Worm (Caenorhabditis elegans) whole organism, L3 larva: ENCODE data around the gene del-2.
A peak's percentile ranks its signal among the peaks of the same experiment; 100 is the strongest.

Experiments
- ZK546.5 ChIP-seq: sonication (generic microtip); optimal IDR thresholded peaks from 2 replicates; lab custom pipeline; 2017; ENCODE audit warnings: missing biosample characterization, missing genetic modification characterization
- aly-2 ChIP-seq: fragments of 150-350 bp; optimal IDR thresholded peaks from 2 replicates; lab custom pipeline; 2014; ENCODE audit warnings: missing biosample characterization, missing genetic modification characterization
- ceh-16 ChIP-seq: sonication (generic microtip); optimal IDR thresholded peaks from 2 replicates; lab custom pipeline; 2017; ENCODE audit warnings: missing biosample characterization, missing genetic modification characterization
- ceh-28 ChIP-seq: fragments of 150-350 bp; optimal IDR thresholded peaks from 2 replicates; lab custom pipeline; 2014; ENCODE audit warnings: missing biosample characterization, missing genetic modification reagents, missing genetic modification characterization
- ceh-82 ChIP-seq: fragments of 150-350 bp; optimal IDR thresholded peaks from 2 replicates; lab custom pipeline; 2014; ENCODE audit warnings: missing biosample characterization, missing genetic modification characterization
- ceh-9 ChIP-seq: sonication (generic microtip); optimal IDR thresholded peaks from 2 replicates; lab custom pipeline; 2018; ENCODE audit warnings: missing biosample characterization, missing genetic modification characterization
- daf-12 ChIP-seq: fragments of 150-350 bp; optimal IDR thresholded peaks from 2 replicates; lab custom pipeline; 2014; ENCODE audit warnings: missing biosample characterization, missing genetic modification reagents, missing genetic modification characterization
- egl-27 ChIP-seq: sonication (generic microtip); optimal IDR thresholded peaks from 4 replicates; lab custom pipeline; 2017; ENCODE audit warnings: missing biosample characterization, missing genetic modification reagents, missing genetic modification characterization
- egl-5 ChIP-seq: fragments of 150-350 bp; optimal IDR thresholded peaks from 2 replicates; lab custom pipeline; 2017; ENCODE audit warnings: missing biosample characterization, missing genetic modification reagents, missing genetic modification characterization, inconsistent platforms
- elt-2 ChIP-seq: sonication (generic microtip); optimal IDR thresholded peaks from 2 replicates; lab custom pipeline; 2016; ENCODE audit warnings: missing genetic modification reagents, mild to moderate bottlenecking, missing genetic modification characterization, missing compliant biosample characterization
- elt-3 ChIP-seq, 3 experiments: fragments of 150-350 bp in 1 of 3; sonication (generic microtip) in 2 of 3; optimal IDR thresholded peaks; 2 replicates in 2 of 3; 4 replicates in 1 of 3; lab custom pipeline; 2014 to 2017; ENCODE audit warnings: missing biosample characterization in 3 of 3, missing genetic modification characterization in 3 of 3
- fkh-10 ChIP-seq: sonication (generic microtip); optimal IDR thresholded peaks from 2 replicates; lab custom pipeline; 2017; ENCODE audit warnings: missing biosample characterization, missing genetic modification reagents, missing genetic modification characterization
- fkh-2 ChIP-seq: fragments of 150-350 bp; optimal IDR thresholded peaks from 2 replicates; lab custom pipeline; 2014; ENCODE audit warnings: missing biosample characterization, missing genetic modification reagents, missing genetic modification characterization
- fos-1 ChIP-seq: fragments of 150-350 bp; optimal IDR thresholded peaks from 2 replicates; lab custom pipeline; 2014; ENCODE audit warnings: missing biosample characterization, missing genetic modification characterization
- hmg-11 ChIP-seq: sonication (generic microtip); optimal IDR thresholded peaks from 2 replicates; lab custom pipeline; 2016; ENCODE audit warnings: missing genetic modification characterization, missing compliant biosample characterization
- jun-1 ChIP-seq: fragments of 150-350 bp; optimal IDR thresholded peaks from 2 replicates; lab custom pipeline; 2014; ENCODE audit warnings: missing biosample characterization, missing genetic modification reagents, missing genetic modification characterization
- lin-15B ChIP-seq: fragments of 150-350 bp; optimal IDR thresholded peaks from 2 replicates; lab custom pipeline; 2014; ENCODE audit warnings: missing biosample characterization, missing genetic modification characterization
- lin-39 ChIP-seq: fragments of 150-350 bp; optimal IDR thresholded peaks from 2 replicates; lab custom pipeline; 2018; ENCODE audit warnings: missing biosample characterization, missing genetic modification reagents, missing genetic modification characterization
- lsy-12 ChIP-seq: sonication (generic microtip); optimal IDR thresholded peaks from 2 replicates; lab custom pipeline; 2016; ENCODE audit warnings: mild to moderate bottlenecking, missing genetic modification characterization, missing compliant biosample characterization
- mdl-1 ChIP-seq: fragments of 150-350 bp; optimal IDR thresholded peaks from 2 replicates; lab custom pipeline; 2014; ENCODE audit warnings: missing biosample characterization, missing genetic modification characterization
- mml-1 ChIP-seq: fragments of 150-350 bp; sonication (generic microtip); optimal IDR thresholded peaks from 3 replicates; lab custom pipeline; 2014; ENCODE audit warnings: missing biosample characterization, missing genetic modification characterization
- nfya-1 ChIP-seq: sonication (generic microtip); optimal IDR thresholded peaks from 2 replicates; lab custom pipeline; 2017; ENCODE audit warnings: missing genetic modification characterization, mild to moderate bottlenecking, missing compliant biosample characterization, antibody characterized with exemption, moderate library complexity; ENCODE audit not compliant: insufficient read depth
- nhr-11 ChIP-seq: fragments of 150-350 bp; optimal IDR thresholded peaks from 2 replicates; lab custom pipeline; 2014; ENCODE audit warnings: missing biosample characterization, missing genetic modification characterization
- nhr-23 ChIP-seq: fragments of 150-350 bp; optimal IDR thresholded peaks from 2 replicates; lab custom pipeline; 2014; ENCODE audit warnings: missing biosample characterization, missing genetic modification reagents, missing genetic modification characterization
- nhr-25 ChIP-seq: sonication (generic microtip); optimal IDR thresholded peaks from 2 replicates; lab custom pipeline; 2017; ENCODE audit warnings: missing biosample characterization, missing genetic modification characterization
- nhr-28 ChIP-seq: fragments of 150-350 bp; optimal IDR thresholded peaks from 2 replicates; lab custom pipeline; 2014; ENCODE audit warnings: missing biosample characterization, missing genetic modification characterization
- nhr-43 ChIP-seq: sonication (generic microtip); optimal IDR thresholded peaks from 2 replicates; lab custom pipeline; 2016; ENCODE audit warnings: mild to moderate bottlenecking, missing genetic modification characterization, missing compliant biosample characterization; ENCODE audit not compliant: poor library complexity, severe bottlenecking
- nhr-76 ChIP-seq: fragments of 150-350 bp; sonication (generic microtip); optimal IDR thresholded peaks from 5 replicates; lab custom pipeline; 2014; ENCODE audit warnings: missing biosample characterization, missing genetic modification characterization
- nhr-77 ChIP-seq: fragments of 150-350 bp; optimal IDR thresholded peaks from 2 replicates; lab custom pipeline; 2014; ENCODE audit warnings: missing biosample characterization, missing genetic modification characterization
- pha-4 ChIP-seq: fragments of 150-350 bp; optimal IDR thresholded peaks from 2 replicates; lab custom pipeline; 2014; ENCODE audit warnings: missing biosample characterization, missing genetic modification reagents, missing genetic modification characterization
- pqm-1 ChIP-seq: fragments of 150-350 bp; optimal IDR thresholded peaks from 2 replicates; lab custom pipeline; 2017; ENCODE audit warnings: missing biosample characterization, missing genetic modification characterization, inconsistent platforms
- snpc-4 ChIP-seq: fragments of 150-350 bp; optimal IDR thresholded peaks from 2 replicates; lab custom pipeline; 2014; ENCODE audit warnings: missing biosample characterization, missing genetic modification characterization
- tbx-2 ChIP-seq: sonication (generic microtip); optimal IDR thresholded peaks from 2 replicates; lab custom pipeline; 2016; ENCODE audit warnings: mild to moderate bottlenecking, missing genetic modification characterization, missing compliant biosample characterization
- unc-39 ChIP-seq: sonication (generic microtip); optimal IDR thresholded peaks from 4 replicates; lab custom pipeline; 2017; ENCODE audit warnings: missing biosample characterization, missing genetic modification characterization
- unc-62 ChIP-seq: fragments of 150-350 bp; sonication (generic microtip); optimal IDR thresholded peaks from 4 replicates; lab custom pipeline; 2014; ENCODE audit warnings: missing biosample characterization, missing genetic modification reagents, missing genetic modification characterization
- zag-1 ChIP-seq: fragments of 150-350 bp; optimal IDR thresholded peaks from 2 replicates; lab custom pipeline; 2014; ENCODE audit warnings: missing biosample characterization, missing genetic modification characterization
- ztf-4 ChIP-seq: fragments of 150-350 bp; optimal IDR thresholded peaks from 2 replicates; lab custom pipeline; 2014; ENCODE audit warnings: missing biosample characterization, missing genetic modification characterization

del-2 gene

DNA sequence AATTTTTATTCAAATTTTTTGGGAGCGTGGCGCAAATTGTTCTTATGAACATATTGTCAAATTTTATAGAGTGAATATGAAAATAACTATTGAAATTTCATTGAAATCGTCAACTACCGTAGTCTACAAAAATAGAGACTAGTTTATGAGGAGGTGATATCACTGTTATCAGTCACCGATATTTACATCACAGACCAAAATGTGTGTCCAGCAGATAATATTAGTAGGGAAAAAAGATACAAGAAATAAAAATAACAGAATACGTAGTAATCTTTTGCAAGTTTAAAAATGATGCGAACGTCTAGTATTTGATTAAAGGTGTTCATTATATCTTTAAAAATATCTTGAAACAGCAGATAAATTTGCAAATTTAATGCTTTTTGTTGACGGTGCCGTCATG is 37.5 kb upstream of the del-2 start:
- TF ChIP-seq elt-2 (tag; lab: Kevin White, UChicago) (peak; percentile 3), nhr-77 (tag; lab: Kevin White, UChicago) (no peak)

DNA sequence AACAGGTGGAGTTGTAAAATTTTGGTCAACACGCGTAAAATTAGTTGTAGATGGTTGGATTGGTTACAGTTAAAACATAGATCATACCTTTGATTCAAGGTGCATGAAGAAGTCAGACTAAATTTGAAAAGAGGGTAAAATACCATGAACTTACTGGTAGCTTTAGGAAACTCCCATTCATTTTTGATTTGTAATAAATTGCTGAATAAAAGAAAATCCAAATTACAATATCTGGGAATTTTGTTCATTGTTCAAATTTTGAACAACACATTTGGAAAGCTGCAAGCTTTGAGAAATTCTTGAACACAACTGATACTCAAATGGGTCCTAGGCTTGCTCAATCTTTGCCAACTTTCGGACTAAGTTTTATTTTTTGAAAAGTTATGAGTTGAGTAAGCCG is 36.2 kb upstream of the del-2 start:
- TF ChIP-seq ceh-82 (tag; lab: Kevin White, UChicago) (no peak), ceh-16 (tag; lab: Kevin White, UChicago) (no peak), zag-1 (no peak), ztf-4 (tag; lab: Kevin White, UChicago) (no peak), fkh-10 (no peak), snpc-4 (tag; lab: Kevin White, UChicago) (no peak)

DNA sequence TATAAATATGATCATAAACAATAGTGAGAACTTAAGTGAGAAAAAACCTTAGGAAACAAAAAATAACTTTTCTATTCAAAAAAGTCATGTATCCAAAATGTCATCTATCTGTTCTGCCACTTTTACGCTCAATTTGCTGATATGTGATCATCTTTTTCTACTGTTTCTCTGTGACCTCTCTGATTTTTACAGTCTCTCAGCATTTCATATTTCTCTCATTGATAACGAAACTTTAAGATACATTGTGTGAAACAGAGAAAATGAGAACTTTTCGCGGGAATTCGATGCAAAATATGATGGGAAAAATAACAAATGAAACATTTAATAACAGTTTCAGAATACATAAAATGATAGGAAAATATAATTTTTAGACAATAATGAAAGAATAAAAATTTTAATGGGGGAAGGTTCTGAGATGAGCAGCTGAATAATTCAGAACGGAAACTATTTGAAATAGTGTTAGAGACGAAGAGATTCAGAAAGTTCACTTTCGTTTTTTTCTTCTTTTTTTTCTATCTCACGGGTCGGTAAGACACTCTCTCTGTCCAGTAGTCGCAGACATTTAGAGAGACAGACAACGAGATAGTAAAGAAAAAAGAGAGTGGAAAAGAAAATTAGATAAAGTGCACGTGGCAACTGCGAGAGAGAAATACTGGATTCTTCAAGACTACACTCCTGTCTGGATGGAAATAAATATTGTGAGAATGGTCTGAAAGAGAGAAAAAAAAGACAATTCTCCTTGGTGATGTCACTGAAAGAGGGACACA is 35.6 kb upstream of the del-2 start:
- peak; percentile 74 for TF ChIP-seq fkh-10
- no peak for TF ChIP-seq fkh-2 (tag; lab: Kevin White, UChicago)
- no peak for TF ChIP-seq nhr-76 (tag; lab: Kevin White, UChicago)
- peak; percentile 70 for TF ChIP-seq elt-2 (tag; lab: Kevin White, UChicago)
- no peak for TF ChIP-seq ztf-4 (tag; lab: Kevin White, UChicago)
- TF ChIP-seq nfya-1 (tag; lab: Kevin White, UChicago), result peak; percentile 85
- TF ChIP-seq mdl-1 (tag; lab: Kevin White, UChicago), result peak; percentile 96
- peak; percentile 7 for TF ChIP-seq lin-15B (tag; lab: Kevin White, UChicago)
- no peak for TF ChIP-seq lsy-12 (tag; lab: Kevin White, UChicago)
- TF ChIP-seq nhr-43 (tag; lab: Kevin White, UChicago), result peak; percentile 81
- TF ChIP-seq mml-1 (tag; lab: Kevin White, UChicago), result no peak
- TF ChIP-seq nhr-25 (tag; lab: Kevin White, UChicago), result peak; percentile 32
- TF ChIP-seq zag-1, result no peak
- TF ChIP-seq elt-3 (tag; optimal IDR thresholded peaks at IDR 0.05; lab: Kevin White, UChicago), result peak in 1 of 3 experiments; percentile 70
- peak; percentile 32 for TF ChIP-seq jun-1 (tag; lab: Kevin White, UChicago)
- TF ChIP-seq lin-39 (tag; lab: Kevin White, UChicago), result no peak
- TF ChIP-seq fos-1 (tag; lab: Kevin White, UChicago), result no peak
- TF ChIP-seq ceh-82 (tag; lab: Kevin White, UChicago), result no peak
- no peak for TF ChIP-seq unc-62 (GFP tag; lab: Kevin White, UChicago)
- peak; percentile 83 for TF ChIP-seq pha-4 (tag; lab: Kevin White, UChicago)
- peak; percentile 85 for TF ChIP-seq pqm-1 (tag; lab: Kevin White, UChicago)
- no peak for TF ChIP-seq ZK546.5 (tag; lab: Kevin White, UChicago)
- peak; percentile 48 for TF ChIP-seq ceh-28 (tag; lab: Kevin White, UChicago)
- no peak for TF ChIP-seq ceh-16 (tag; lab: Kevin White, UChicago)
- no peak for TF ChIP-seq egl-5
- peak; percentile 79 for TF ChIP-seq nhr-23 (tag; lab: Kevin White, UChicago)
- no peak for TF ChIP-seq snpc-4 (tag; lab: Kevin White, UChicago)
- TF ChIP-seq tbx-2 (tag; lab: Kevin White, UChicago), result peak; percentile 33
- TF ChIP-seq hmg-11 (tag; lab: Kevin White, UChicago), result peak; percentile 60
- TF ChIP-seq egl-27 (tag; lab: Kevin White, UChicago), result no peak
- no peak for TF ChIP-seq nhr-28
- TF ChIP-seq aly-2, result no peak

DNA sequence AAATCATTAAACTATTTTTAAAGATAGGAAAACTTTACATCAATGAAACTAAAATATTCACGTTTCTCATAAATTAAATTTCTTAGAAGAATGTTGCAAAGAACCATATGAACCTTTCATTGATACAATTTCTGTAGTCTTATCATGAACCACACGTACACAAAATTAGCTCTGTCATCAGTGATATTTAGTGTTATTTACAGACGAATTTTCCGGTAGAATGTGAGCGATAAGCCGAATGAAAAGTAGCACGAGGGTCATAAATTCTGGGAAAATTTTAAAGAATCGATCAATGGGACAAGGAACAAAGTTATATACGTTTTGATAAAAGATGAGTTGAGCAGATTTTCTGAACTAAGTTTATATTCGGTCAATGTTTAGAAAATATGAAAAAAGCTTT is 34.7 kb upstream of the del-2 start:
- TF ChIP-seq fos-1 (tag; lab: Kevin White, UChicago), result no peak
- no peak for TF ChIP-seq ceh-9 (tag; lab: Kevin White, UChicago)
- no peak for TF ChIP-seq nhr-11 (tag; lab: Kevin White, UChicago)
- TF ChIP-seq lin-15B (tag; lab: Kevin White, UChicago), result no peak
- no peak for TF ChIP-seq elt-3 (tag; optimal IDR thresholded peaks at IDR 0.05; lab: Kevin White, UChicago)
- TF ChIP-seq nhr-43 (tag; lab: Kevin White, UChicago), result no peak
- TF ChIP-seq ZK546.5 (tag; lab: Kevin White, UChicago), result no peak
- no peak for TF ChIP-seq fkh-10
- TF ChIP-seq daf-12, result no peak
- no peak for TF ChIP-seq nhr-76 (tag; lab: Kevin White, UChicago)
- TF ChIP-seq nhr-23 (tag; lab: Kevin White, UChicago), result no peak
- peak; percentile 96 for TF ChIP-seq pqm-1 (tag; lab: Kevin White, UChicago)
- no peak for TF ChIP-seq mdl-1 (tag; lab: Kevin White, UChicago)
- TF ChIP-seq unc-39 (tag; lab: Kevin White, UChicago), result no peak
- TF ChIP-seq pha-4 (tag; lab: Kevin White, UChicago), result peak; percentile 54
- no peak for TF ChIP-seq ceh-28 (tag; lab: Kevin White, UChicago)
- peak; percentile 94 for TF ChIP-seq elt-2 (tag; lab: Kevin White, UChicago)
- TF ChIP-seq jun-1 (tag; lab: Kevin White, UChicago), result no peak
- TF ChIP-seq snpc-4 (tag; lab: Kevin White, UChicago), result no peak
- TF ChIP-seq nhr-77 (tag; lab: Kevin White, UChicago), result no peak
- TF ChIP-seq tbx-2 (tag; lab: Kevin White, UChicago), result no peak
